Worm (Caenorhabditis elegans) whole organism, L1 larva: ENCODE measurements around the gene orc-3.

Experiments
- C16A3.4 ChIP-seq: fragments of 150-350 bp; optimal IDR thresholded peaks from 2 replicates; lab custom pipeline; 2014; ENCODE audit warnings: missing biosample characterization, missing genetic modification characterization
- F16B12.6 ChIP-seq: fragments of 150-350 bp; optimal IDR thresholded peaks from 2 replicates; lab custom pipeline; 2014; ENCODE audit warnings: missing biosample characterization, missing genetic modification characterization
- Y116A8C.19 ChIP-seq: sonication (generic microtip); optimal IDR thresholded peaks from 2 replicates; lab custom pipeline; 2016; ENCODE audit warnings: missing compliant biosample characterization, missing genetic modification characterization, borderline replicate concordance
- aha-1 ChIP-seq: fragments of 150-350 bp; optimal IDR thresholded peaks from 2 replicates; lab custom pipeline; 2014; ENCODE audit warnings: missing biosample characterization, missing genetic modification characterization
- blmp-1 ChIP-seq: fragments of 150-350 bp; optimal IDR thresholded peaks from 2 replicates; lab custom pipeline; 2014; ENCODE audit warnings: missing biosample characterization, missing genetic modification characterization
- ceh-63 ChIP-seq: fragments of 200-800 bp; sonication (Bioruptor generic); optimal IDR thresholded peaks from 2 replicates; lab custom pipeline; 2018; ENCODE audit warnings: mild to moderate bottlenecking, missing genetic modification characterization, missing compliant biosample characterization
- ceh-8 ChIP-seq: fragments of 200-800 bp; sonication (Bioruptor generic); optimal IDR thresholded peaks from 2 replicates; lab custom pipeline; 2018; ENCODE audit warnings: mild to moderate bottlenecking, missing genetic modification characterization, moderate library complexity, missing compliant biosample characterization
- ceh-82 ChIP-seq, 3 experiments: fragments of 150-350 bp in 1 of 3; sonication (generic microtip) in 2 of 3; optimal IDR thresholded peaks; 2 replicates each; lab custom pipeline; 2014 to 2017; ENCODE audit warnings: missing biosample characterization in 3 of 3, missing genetic modification characterization in 3 of 3
- ceh-88 ChIP-seq: fragments of 200-800 bp; sonication (Bioruptor generic); IDR thresholded peaks from 2 replicates; pipeline ENCODE4 v1.3.6; 2022; ENCODE audit warnings: missing genetic modification characterization, missing compliant biosample characterization
- ceh-90 ChIP-seq: sonication (generic microtip); optimal IDR thresholded peaks from 2 replicates; lab custom pipeline; 2016; ENCODE audit warnings: missing genetic modification characterization, missing compliant biosample characterization
- ces-1 ChIP-seq: fragments of 150-350 bp; optimal IDR thresholded peaks from 2 replicates; lab custom pipeline; 2014; ENCODE audit warnings: missing biosample characterization, missing genetic modification reagents, missing genetic modification characterization
- dpl-1 ChIP-seq, 3 experiments: fragments of 150-350 bp in 2 of 3; sonication (generic microtip) in 1 of 3; optimal IDR thresholded peaks; 2 replicates each; lab custom pipeline; 2014 to 2017; ENCODE audit warnings: missing biosample characterization in 3 of 3, missing genetic modification characterization in 3 of 3, missing genetic modification reagents in 3 of 3
- efl-1 ChIP-seq, 4 experiments: fragments of 150-350 bp; optimal IDR thresholded peaks in 3 of 4; peaks in 1 of 4; 1 replicate in 1 of 4; 2 replicates in 3 of 4; lab custom pipeline; 2014; ENCODE audit warnings: missing biosample characterization in 2 of 4, missing genetic modification characterization in 2 of 4, missing genetic modification reagents in 2 of 4
- ets-5 ChIP-seq: fragments of 200-800 bp; sonication (Bioruptor generic); IDR thresholded peaks from 2 replicates; pipeline ENCODE4 v1.3.6; 2022; ENCODE audit warnings: missing genetic modification characterization, missing compliant biosample characterization
- fkh-10 ChIP-seq: sonication (generic microtip); optimal IDR thresholded peaks from 2 replicates; lab custom pipeline; 2017; ENCODE audit warnings: missing biosample characterization, missing genetic modification reagents, missing genetic modification characterization
- fkh-8 ChIP-seq: sonication (generic microtip); optimal IDR thresholded peaks from 2 replicates; lab custom pipeline; 2016; ENCODE audit warnings: mild to moderate bottlenecking, missing genetic modification characterization, missing compliant biosample characterization
- jun-1 ChIP-seq: fragments of 150-350 bp; optimal IDR thresholded peaks from 2 replicates; lab custom pipeline; 2014; ENCODE audit warnings: missing biosample characterization, missing genetic modification reagents, missing genetic modification characterization
- lin-13 ChIP-seq: fragments of 150-350 bp; optimal IDR thresholded peaks from 2 replicates; lab custom pipeline; 2014; ENCODE audit warnings: missing biosample characterization, missing genetic modification reagents, missing genetic modification characterization
- lin-14 ChIP-seq: fragments of 200-800 bp; sonication (Bioruptor generic); optimal IDR thresholded peaks from 2 replicates; lab custom pipeline; 2018; ENCODE audit warnings: mild to moderate bottlenecking, missing genetic modification characterization, moderate library complexity, missing compliant biosample characterization
- lir-3 ChIP-seq: sonication (generic microtip); optimal IDR thresholded peaks from 2 replicates; lab custom pipeline; 2016; ENCODE audit warnings: mild to moderate bottlenecking, missing genetic modification characterization, moderate library complexity, missing compliant biosample characterization; ENCODE audit not compliant: poor library complexity
- lsy-2 ChIP-seq, 2 experiments: fragments of 150-350 bp; optimal IDR thresholded peaks; 2 replicates each; lab custom pipeline; 2014; ENCODE audit warnings: missing biosample characterization in 2 of 2, missing genetic modification characterization in 2 of 2
- mab-9 ChIP-seq: fragments of 200-800 bp; sonication (Bioruptor generic); IDR thresholded peaks from 2 replicates; pipeline ENCODE4 v1.3.6; 2022; ENCODE audit warnings: missing genetic modification reagents, missing genetic modification characterization, missing compliant biosample characterization
- nhr-12 ChIP-seq: sonication (generic microtip); optimal IDR thresholded peaks from 2 replicates; lab custom pipeline; 2017; ENCODE audit warnings: missing biosample characterization, missing genetic modification characterization
- nhr-20 ChIP-seq: sonication (generic microtip); optimal IDR thresholded peaks from 2 replicates; lab custom pipeline; 2016; ENCODE audit warnings: mild to moderate bottlenecking, missing genetic modification characterization, missing compliant biosample characterization
- nhr-237 ChIP-seq: fragments of 150-350 bp; optimal IDR thresholded peaks from 2 replicates; lab custom pipeline; 2014; ENCODE audit warnings: missing biosample characterization, missing genetic modification characterization
- nhr-47 ChIP-seq: sonication (generic microtip); optimal IDR thresholded peaks from 2 replicates; lab custom pipeline; 2016; ENCODE audit warnings: mild to moderate bottlenecking, missing genetic modification characterization, moderate library complexity, missing compliant biosample characterization
- nhr-85 ChIP-seq: sonication (generic microtip); peaks from one replicate; lab custom pipeline; 2016; ENCODE audit warnings: missing genetic modification characterization, inconsistent platforms, missing compliant biosample characterization
- nhr-90 ChIP-seq: sonication (generic microtip); optimal IDR thresholded peaks from 2 replicates; lab custom pipeline; 2016; ENCODE audit warnings: mild to moderate bottlenecking, missing genetic modification characterization, missing compliant biosample characterization; ENCODE audit not compliant: poor library complexity
- pag-3 ChIP-seq: sonication (generic microtip); optimal IDR thresholded peaks from 2 replicates; lab custom pipeline; 2017; ENCODE audit warnings: missing genetic modification characterization, mild to moderate bottlenecking, missing compliant biosample characterization, antibody characterized with exemption, borderline replicate concordance; ENCODE audit not compliant: insufficient read depth
- snu-23 ChIP-seq: sonication (generic microtip); optimal IDR thresholded peaks from 2 replicates; lab custom pipeline; 2016; ENCODE audit warnings: missing genetic modification characterization, missing compliant biosample characterization
- sox-4 ChIP-seq: sonication (generic microtip); optimal IDR thresholded peaks from 2 replicates; lab custom pipeline; 2016; ENCODE audit warnings: missing genetic modification characterization, missing compliant biosample characterization
- sptf-1 ChIP-seq: fragments of 150-350 bp; optimal IDR thresholded peaks from 2 replicates; lab custom pipeline; 2014; ENCODE audit warnings: missing biosample characterization, missing genetic modification characterization
- swsn-7 ChIP-seq: sonication (generic microtip); optimal IDR thresholded peaks from 2 replicates; lab custom pipeline; 2016; ENCODE audit warnings: missing genetic modification characterization, missing compliant biosample characterization
- tbx-2 ChIP-seq: sonication (generic microtip); optimal IDR thresholded peaks from 2 replicates; lab custom pipeline; 2016; ENCODE audit warnings: missing genetic modification characterization, missing compliant biosample characterization
- unc-130 ChIP-seq: fragments of 150-350 bp; optimal IDR thresholded peaks from 2 replicates; lab custom pipeline; 2017; ENCODE audit warnings: missing biosample characterization, missing genetic modification characterization, inconsistent platforms
- unc-30 ChIP-seq: sonication (generic microtip); optimal IDR thresholded peaks from 2 replicates; lab custom pipeline; 2017; ENCODE audit warnings: missing biosample characterization, missing genetic modification characterization
- unc-62 ChIP-seq: fragments of 150-350 bp; optimal IDR thresholded peaks from 2 replicates; lab custom pipeline; 2014; ENCODE audit warnings: missing biosample characterization, missing genetic modification reagents, missing genetic modification characterization
- vab-15 ChIP-seq: sonication (generic microtip); optimal IDR thresholded peaks from 2 replicates; lab custom pipeline; 2017; ENCODE audit warnings: missing genotype, mild to moderate bottlenecking, missing genetic modification characterization, missing compliant biosample characterization
- ztf-11 ChIP-seq, 2 experiments: sonication (generic microtip); optimal IDR thresholded peaks; 2 replicates each; lab custom pipeline; 2016 to 2017; ENCODE audit warnings: missing genetic modification characterization in 2 of 2, missing biosample characterization in 1 of 2, missing compliant biosample characterization in 1 of 2

The orc-3 gene

DNA sequence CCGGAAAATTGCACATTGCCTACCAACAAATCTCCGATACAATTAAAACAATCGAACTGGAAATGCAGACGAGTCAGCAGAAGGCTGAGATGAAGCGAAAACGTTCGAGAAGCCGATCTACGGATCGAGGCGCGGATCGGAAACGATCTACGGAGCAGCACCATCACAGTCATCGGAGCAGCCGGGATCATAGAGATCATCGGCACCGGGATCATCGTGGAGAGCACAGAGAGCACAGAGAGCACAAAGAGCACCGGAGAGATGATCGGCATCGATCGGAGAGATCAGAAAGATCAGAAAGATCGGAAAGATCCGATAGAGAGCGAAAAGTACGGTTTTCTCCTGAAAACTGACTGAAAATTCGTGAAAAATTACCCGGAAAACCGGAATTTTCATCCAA is 2.5 kb upstream of the orc-3 start:
- TF ChIP-seq unc-30 (tag; lab: Kevin White, UChicago) (no peak), sox-4 (tag; lab: Kevin White, UChicago) (no peak), ceh-82 (tag; optimal IDR thresholded peaks at IDR 0.05; lab: Kevin White, UChicago) (no peak), nhr-20 (tag; lab: Kevin White, UChicago) (no peak), lin-13 (GFP tag; lab: Kevin White, UChicago) (no peak), nhr-85 (no peak), jun-1 (tag; lab: Kevin White, UChicago) (no peak), F16B12.6 (no peak), blmp-1 (no peak), swsn-7 (tag; lab: Kevin White, UChicago) (no peak), lir-3 (tag; lab: Kevin White, UChicago) (no peak), lin-14 (GFP tag; lab: Kevin White, UChicago) (no peak), vab-15 (tag; lab: Kevin White, UChicago) (no peak), ceh-63 (GFP tag; lab: Kevin White, UChicago) (no peak), lsy-2 (tag; optimal IDR thresholded peaks at IDR 0.05; lab: Kevin White, UChicago) (no peak), C16A3.4 (no peak), dpl-1 (GFP tag; optimal IDR thresholded peaks at IDR 0.05; lab: Kevin White, UChicago) (no peak), pag-3 (no peak)

ce11 chrIII:1206331-1206730 is 1.6 kb upstream of the orc-3 start:
- TF ChIP-seq efl-1 (optimal IDR thresholded peaks at IDR 0.05; lab: Kevin White, UChicago) (no peak), efl-1 (GFP tag; optimal IDR thresholded peaks at IDR 0.05 in 1 of 2; lab: Kevin White, UChicago) (no peak), fkh-8 (tag; lab: Kevin White, UChicago) (no peak), unc-62 (no peak), ceh-88 (no peak), vab-15 (tag; lab: Kevin White, UChicago) (no peak), unc-30 (tag; lab: Kevin White, UChicago) (no peak), lir-3 (tag; lab: Kevin White, UChicago) (no peak), nhr-47 (tag; lab: Kevin White, UChicago) (no peak), ets-5 (GFP tag; lab: Robert Waterston, UW) (no peak), aha-1 (tag; lab: Kevin White, UChicago) (no peak), snu-23 (no peak), Y116A8C.19 (no peak)

- TF ChIP-seq nhr-237 (tag; lab: Kevin White, UChicago) (no peak), ets-5 (GFP tag; lab: Robert Waterston, UW) (no peak), ceh-90 (tag; lab: Kevin White, UChicago) (no peak), sptf-1 (tag; lab: Kevin White, UChicago) (no peak), nhr-12 (no peak), ceh-88 (no peak), unc-130 (tag; lab: Kevin White, UChicago) (no peak), fkh-10 (no peak), dpl-1 (GFP tag; optimal IDR thresholded peaks at IDR 0.05; lab: Kevin White, UChicago) (no peak), ceh-8 (GFP tag; lab: Kevin White, UChicago) (no peak), ces-1 (GFP tag; lab: Kevin White, UChicago) (no peak), mab-9 (GFP tag; lab: Robert Waterston, UW) (no peak), vab-15 (tag; lab: Kevin White, UChicago) (no peak), ceh-63 (GFP tag; lab: Kevin White, UChicago) (no peak)
- TF ChIP-seq, all 84 proteins: peak for 0
Measured at ce11 chrIII:1207027-1207426, 906 bp upstream of the orc-3 start.

DNA sequence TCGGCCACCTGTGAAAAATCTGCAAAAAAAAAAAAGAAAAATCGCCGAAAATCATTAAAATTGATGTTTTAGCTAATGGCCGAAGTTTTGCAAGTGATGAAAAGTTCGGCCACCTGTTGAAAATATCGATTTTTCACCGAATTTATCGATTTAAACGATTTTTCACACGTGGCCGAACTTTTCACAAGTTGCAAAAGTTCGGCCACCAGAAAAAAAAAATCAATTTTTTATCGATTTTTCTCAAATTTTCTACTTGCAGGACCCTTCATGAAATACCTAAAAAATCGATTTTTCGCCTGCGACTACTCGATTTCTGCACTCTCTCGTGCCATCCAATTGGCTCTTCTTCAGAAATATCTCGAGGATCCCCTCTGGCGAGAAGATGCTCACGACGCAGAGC is 2.7 kb downstream of the orc-3 start:
- TF ChIP-seq nhr-90 (tag; lab: Kevin White, UChicago) (no peak), tbx-2 (tag; lab: Kevin White, UChicago) (no peak), lin-14 (GFP tag; lab: Kevin White, UChicago) (no peak), sptf-1 (tag; lab: Kevin White, UChicago) (no peak), ceh-82 (tag; optimal IDR thresholded peaks at IDR 0.05; lab: Kevin White, UChicago) (no peak), Y116A8C.19 (no peak), ztf-11 (tag; optimal IDR thresholded peaks at IDR 0.05; lab: Kevin White, UChicago) (no peak)
